Worm (Caenorhabditis elegans) whole organism, L4 larva: Measurements from ENCODE around the gene C50B8.5.

Experiments used
- F44E2.7 ChIP-seq: fragments of 200-800 bp; sonication (Bioruptor generic); IDR thresholded peaks from 2 replicates; pipeline ENCODE4 v2.1.2; 2022; ENCODE audit warnings: missing genetic modification characterization, missing compliant biosample characterization
- Y105C5A.15 ChIP-seq: fragments of 200-800 bp; sonication (Bioruptor generic); IDR thresholded peaks from 2 replicates; pipeline ENCODE4 v1.3.6; 2022; ENCODE audit warnings: missing genetic modification characterization, missing compliant biosample characterization
- ZK337.2 ChIP-seq: fragments of 200-800 bp; sonication (Bioruptor generic); IDR thresholded peaks from 2 replicates; pipeline ENCODE4 v1.3.6; 2022; ENCODE audit warnings: missing genetic modification reagents, missing genetic modification characterization, missing compliant biosample characterization
- aha-1 ChIP-seq: fragments of 150-350 bp; peaks from one replicate; lab custom pipeline; 2014; ENCODE audit warnings: missing biosample characterization, missing genetic modification characterization
- aly-2 ChIP-seq: sonication (generic microtip); optimal IDR thresholded peaks from 2 replicates; lab custom pipeline; 2018; ENCODE audit warnings: missing biosample characterization, missing genetic modification characterization
- ama-1 ChIP-seq: fragments of 150-350 bp; optimal IDR thresholded peaks from 2 replicates; lab custom pipeline; 2014; ENCODE audit warnings: inconsistent platforms, mixed read lengths
- arid-1 ChIP-seq: fragments of 200-800 bp; sonication (Bioruptor generic); conservative IDR thresholded peaks from 2 replicates; pipeline ENCODE4 v1.3.6; 2022; ENCODE audit warnings: missing genetic modification reagents, missing genetic modification characterization, missing compliant biosample characterization
- attf-4 ChIP-seq: sonication (generic microtip); optimal IDR thresholded peaks from 3 replicates; lab custom pipeline; 2017; ENCODE audit warnings: missing biosample characterization, missing genetic modification characterization
- ceh-20 ChIP-seq: fragments of 200-800 bp; sonication (Bioruptor generic); IDR thresholded peaks from 2 replicates; pipeline ENCODE4 v1.3.6; 2022; ENCODE audit warnings: missing genetic modification reagents, missing genetic modification characterization, missing compliant biosample characterization
- ceh-28 ChIP-seq: fragments of 150-350 bp; optimal IDR thresholded peaks from 2 replicates; lab custom pipeline; 2014; ENCODE audit warnings: missing biosample characterization, missing genetic modification reagents, missing genetic modification characterization
- ceh-44 ChIP-seq: fragments of 200-800 bp; sonication (Bioruptor generic); IDR thresholded peaks from 2 replicates; pipeline ENCODE4 v1.3.6; 2022; ENCODE audit warnings: missing genetic modification reagents, missing genetic modification characterization, missing compliant biosample characterization
- ceh-62 ChIP-seq: sonication (generic microtip); optimal IDR thresholded peaks from 2 replicates; lab custom pipeline; 2017; ENCODE audit warnings: missing biosample characterization, missing genetic modification characterization
- ces-1 ChIP-seq: fragments of 150-350 bp; sonication (generic microtip); optimal IDR thresholded peaks from 4 replicates; lab custom pipeline; 2014; ENCODE audit warnings: missing biosample characterization, missing genetic modification reagents, missing genetic modification characterization
- cey-2 ChIP-seq: sonication (generic microtip); optimal IDR thresholded peaks from 3 replicates; lab custom pipeline; 2017; ENCODE audit warnings: missing genetic modification characterization, mild to moderate bottlenecking, missing compliant biosample characterization, antibody characterized with exemption, borderline replicate concordance; ENCODE audit not compliant: insufficient read depth
- ctbp-1 ChIP-seq: fragments of 200-800 bp; sonication (Bioruptor generic); IDR thresholded peaks from 2 replicates; pipeline ENCODE4 v1.3.6; 2022; ENCODE audit warnings: missing genetic modification reagents, missing genetic modification characterization, missing compliant biosample characterization
- daf-12 ChIP-seq: fragments of 150-350 bp; optimal IDR thresholded peaks from 2 replicates; lab custom pipeline; 2014; ENCODE audit warnings: missing biosample characterization, missing genetic modification reagents, missing genetic modification characterization
- daf-16 ChIP-seq, 3 experiments: sonication (generic microtip); optimal IDR thresholded peaks; 2 replicates each; lab custom pipeline; 2016 to 2017; ENCODE audit warnings: missing genetic modification characterization in 3 of 3, missing genetic modification reagents in 3 of 3, mild to moderate bottlenecking in 2 of 3, missing compliant biosample characterization in 2 of 3, missing biosample characterization in 1 of 3, moderate library complexity in 1 of 3
- daf-19 ChIP-seq: fragments of 200-800 bp; sonication (Bioruptor generic); conservative IDR thresholded peaks from 2 replicates; pipeline ENCODE4 v1.3.6; 2022; ENCODE audit warnings: missing genetic modification characterization, missing compliant biosample characterization
- dmd-6 ChIP-seq: fragments of 200-800 bp; sonication (Bioruptor generic); IDR thresholded peaks from 2 replicates; pipeline ENCODE4 v1.3.6; 2022; ENCODE audit warnings: missing genetic modification reagents, missing genetic modification characterization, missing compliant biosample characterization
- dmd-9 ChIP-seq: fragments of 200-800 bp; sonication (Bioruptor generic); IDR thresholded peaks from 2 replicates; pipeline ENCODE4 v1.3.6; 2022; ENCODE audit warnings: missing genetic modification reagents, missing genetic modification characterization, missing compliant biosample characterization
- egl-27 ChIP-seq: sonication (generic microtip); optimal IDR thresholded peaks from 3 replicates; lab custom pipeline; 2017; ENCODE audit warnings: missing biosample characterization, missing genetic modification reagents, missing genetic modification characterization
- hif-1 ChIP-seq, 2 experiments: sonication (generic microtip); optimal IDR thresholded peaks; 2 replicates each; lab custom pipeline; 2016 to 2017; ENCODE audit warnings: missing compliant biosample characterization in 2 of 2, missing genetic modification characterization in 2 of 2, missing genetic modification reagents in 2 of 2, missing genotype in 2 of 2, mild to moderate bottlenecking in 1 of 2
- hlh-11 ChIP-seq: fragments of 200-800 bp; sonication (Bioruptor generic); optimal IDR thresholded peaks from 2 replicates; lab custom pipeline; 2018; ENCODE audit warnings: mild to moderate bottlenecking, missing genetic modification characterization, missing compliant biosample characterization
- hlh-30 ChIP-seq: sonication (generic microtip); optimal IDR thresholded peaks from 2 replicates; lab custom pipeline; 2017; ENCODE audit warnings: antibody characterized with exemption, mild to moderate bottlenecking, missing genetic modification characterization, missing compliant biosample characterization; ENCODE audit not compliant: insufficient read depth
- hmg-1.1 ChIP-seq: fragments of 200-800 bp; sonication (Bioruptor generic); IDR thresholded peaks from 2 replicates; pipeline ENCODE4 v1.3.6; 2022; ENCODE audit warnings: missing genetic modification reagents, missing genetic modification characterization, missing compliant biosample characterization
- lin-1 ChIP-seq: fragments of 200-800 bp; sonication (Bioruptor generic); IDR thresholded peaks from 2 replicates; pipeline ENCODE4 v1.3.6; 2022; ENCODE audit warnings: missing genetic modification reagents, missing genetic modification characterization, missing compliant biosample characterization
- lin-15B ChIP-seq: fragments of 150-350 bp; sonication (generic microtip); optimal IDR thresholded peaks from 3 replicates; lab custom pipeline; 2014; ENCODE audit warnings: missing biosample characterization, missing genetic modification characterization
- lin-38 ChIP-seq: fragments of 200-800 bp; sonication (Bioruptor generic); IDR thresholded peaks from 2 replicates; pipeline ENCODE4 v1.3.6; 2022; ENCODE audit warnings: missing genetic modification reagents, missing genetic modification characterization, missing compliant biosample characterization
- lin-39 ChIP-seq: fragments of 150-350 bp; optimal IDR thresholded peaks from 2 replicates; lab custom pipeline; 2014; ENCODE audit warnings: missing biosample characterization, missing genetic modification reagents, missing genetic modification characterization
- lir-3 ChIP-seq: sonication (generic microtip); optimal IDR thresholded peaks from 2 replicates; lab custom pipeline; 2016; ENCODE audit warnings: mild to moderate bottlenecking, missing genetic modification characterization, missing compliant biosample characterization
- madf-9 ChIP-seq: fragments of 200-800 bp; sonication (Bioruptor generic); conservative IDR thresholded peaks from 2 replicates; pipeline ENCODE4 v1.3.6; 2022; ENCODE audit warnings: missing genetic modification reagents, missing genetic modification characterization, missing compliant biosample characterization
- mdl-1 ChIP-seq, 2 experiments: fragments of 150-350 bp in 1 of 2; sonication (generic microtip) in 1 of 2; optimal IDR thresholded peaks; 2 replicates each; lab custom pipeline; 2014 to 2017; ENCODE audit warnings: missing biosample characterization in 2 of 2, missing genetic modification characterization in 2 of 2
- mep-1 ChIP-seq: fragments of 150-350 bp; sonication (generic microtip); optimal IDR thresholded peaks from 3 replicates; lab custom pipeline; 2014; ENCODE audit warnings: missing biosample characterization, missing genetic modification characterization
- mes-2 ChIP-seq: sonication (generic microtip); optimal IDR thresholded peaks from 2 replicates; lab custom pipeline; 2016; ENCODE audit warnings: missing genotype, mild to moderate bottlenecking, missing genetic modification characterization, missing compliant biosample characterization; ENCODE audit not compliant: poor library complexity, severe bottlenecking
- mxl-3 ChIP-seq: fragments of 200-800 bp; sonication (Bioruptor generic); optimal IDR thresholded peaks from 2 replicates; lab custom pipeline; 2018; ENCODE audit warnings: mild to moderate bottlenecking, missing genetic modification characterization, missing compliant biosample characterization
- nhr-11 ChIP-seq: fragments of 150-350 bp; optimal IDR thresholded peaks from 2 replicates; lab custom pipeline; 2014; ENCODE audit warnings: missing biosample characterization, missing genetic modification characterization
- nhr-28 ChIP-seq: fragments of 150-350 bp; optimal IDR thresholded peaks from 2 replicates; lab custom pipeline; 2014; ENCODE audit warnings: missing biosample characterization, missing genetic modification characterization
- nhr-48 ChIP-seq: sonication (generic microtip); optimal IDR thresholded peaks from 2 replicates; lab custom pipeline; 2016; ENCODE audit warnings: mild to moderate bottlenecking, missing genetic modification characterization, missing compliant biosample characterization
- nhr-76 ChIP-seq: fragments of 150-350 bp; optimal IDR thresholded peaks from 2 replicates; lab custom pipeline; 2014; ENCODE audit warnings: missing biosample characterization, missing genetic modification characterization
- pha-4 ChIP-seq, 2 experiments: fragments of 150-350 bp in 1 of 2; fragments of 200-800 bp in 1 of 2; sonication (Bioruptor generic) in 1 of 2; IDR thresholded peaks in 1 of 2; optimal IDR thresholded peaks in 1 of 2; 2 replicates each; pipeline versions ENCODE4 v1.3.6 to Lab custom; 2014 to 2022; ENCODE audit warnings: missing genetic modification characterization in 2 of 2, missing genetic modification reagents in 2 of 2, missing biosample characterization in 1 of 2, missing compliant biosample characterization in 1 of 2
- pqm-1 ChIP-seq: sonication (generic microtip); optimal IDR thresholded peaks from 2 replicates; lab custom pipeline; 2017; ENCODE audit warnings: missing biosample characterization, missing genetic modification characterization
- skn-1 ChIP-seq: fragments of 150-350 bp; optimal IDR thresholded peaks from 2 replicates; lab custom pipeline; 2014; ENCODE audit warnings: missing biosample characterization, missing genetic modification characterization
- snpc-1.2 ChIP-seq: fragments of 200-800 bp; sonication (Bioruptor generic); IDR thresholded peaks from 2 replicates; pipeline ENCODE4 v1.3.6; 2022; ENCODE audit warnings: missing genetic modification reagents, missing genetic modification characterization, missing compliant biosample characterization
- tra-1 ChIP-seq: fragments of 200-800 bp; sonication (Bioruptor generic); IDR thresholded peaks from 2 replicates; pipeline ENCODE4 v1.3.6; 2022; ENCODE audit warnings: missing genetic modification reagents, missing genetic modification characterization, missing compliant biosample characterization
- unc-62 ChIP-seq, 3 experiments: fragments of 150-350 bp in 1 of 3; sonication (generic microtip); optimal IDR thresholded peaks in 2 of 3; peaks in 1 of 3; 1 replicate in 1 of 3; 2 replicates in 2 of 3; lab custom pipeline; 2014 to 2017; ENCODE audit warnings: missing biosample characterization in 3 of 3, missing genetic modification characterization in 3 of 3, missing genetic modification reagents in 3 of 3, missing genotype in 1 of 3
- zag-1 ChIP-seq: fragments of 150-350 bp; optimal IDR thresholded peaks from 2 replicates; lab custom pipeline; 2014; ENCODE audit warnings: missing biosample characterization, missing genetic modification characterization
- zfp-2 ChIP-seq: sonication (generic microtip); optimal IDR thresholded peaks from 2 replicates; lab custom pipeline; 2016; ENCODE audit warnings: mild to moderate bottlenecking, missing genetic modification characterization, missing compliant biosample characterization
- ztf-7 ChIP-seq: fragments of 150-350 bp; optimal IDR thresholded peaks from 2 replicates; lab custom pipeline; 2014; ENCODE audit warnings: missing biosample characterization, missing genetic modification characterization

The C50B8.5 gene

ce11 chrV:13606651-13607242, 26.0 kb downstream of the C50B8.5 start, which contains the start of gene fmo-4:
Gene fmo-4 (minus strand): TSS chrV:13606701.
- TF ChIP-seq dmd-6 (no peak), lir-3 (tag; lab: Kevin White, UChicago) (no peak), zfp-2 (tag; lab: Kevin White, UChicago) (no peak), arid-1 (GFP tag; lab: Robert Waterston, UW) (no peak), snpc-1.2 (GFP tag; lab: Robert Waterston, UW) (no peak), skn-1 (tag; lab: Kevin White, UChicago) (no peak), egl-27 (tag; lab: Kevin White, UChicago) (no peak), ces-1 (GFP tag; lab: Kevin White, UChicago) (no peak), madf-9 (GFP tag; lab: Robert Waterston, UW) (no peak), ceh-28 (tag; lab: Kevin White, UChicago) (no peak), lin-38 (GFP tag; lab: Robert Waterston, UW) (no peak), F44E2.7 (GFP tag; lab: Robert Waterston, UW) (no peak), hif-1 (tag; optimal IDR thresholded peaks at IDR 0.05; lab: Kevin White, UChicago) (peak in 1 of 2 experiments; percentile 22), ceh-20 (GFP tag; lab: Robert Waterston, UW) (no peak), hmg-1.1 (no peak), cey-2 (no peak), lin-15B (tag; lab: Kevin White, UChicago) (no peak), aha-1 (tag; lab: Kevin White, UChicago) (peak; percentile 44), nhr-28 (tag; lab: Kevin White, UChicago) (peak; percentile 12), mxl-3 (peak; percentile 9), daf-19 (GFP tag; lab: Robert Waterston, UW) (no peak), daf-12 (tag; lab: Kevin White, UChicago) (no peak), lin-39 (no peak), ztf-7 (tag; lab: Kevin White, UChicago) (no peak), attf-4 (tag; lab: Kevin White, UChicago) (no peak), mep-1 (tag; lab: Kevin White, UChicago) (no peak), mes-2 (tag; lab: Kevin White, UChicago) (no peak), nhr-11 (tag; lab: Kevin White, UChicago) (no peak), ZK337.2 (GFP tag; lab: Robert Waterston, UW) (no peak), zag-1 (tag; lab: Kevin White, UChicago) (no peak), pha-4 (GFP tag; IDR thresholded peaks at IDR 0.05; lab: Robert Waterston, UW) (no peak), pha-4 (tag; optimal IDR thresholded peaks at IDR 0.05; lab: Kevin White, UChicago) (no peak), lin-1 (GFP tag; lab: Robert Waterston, UW) (no peak), ceh-62 (tag; lab: Kevin White, UChicago) (no peak), ama-1 (lab: Kevin White, UChicago) (no peak), Y105C5A.15 (GFP tag; lab: Robert Waterston, UW) (no peak), ceh-44 (no peak), nhr-48 (tag; lab: Kevin White, UChicago) (peak; percentile 77), dmd-9 (GFP tag; lab: Robert Waterston, UW) (no peak), nhr-76 (no peak), aly-2 (no peak), mdl-1 (tag; optimal IDR thresholded peaks at IDR 0.05; lab: Kevin White, UChicago) (peak in 1 of 2 experiments; percentile 54), pqm-1 (tag; lab: Kevin White, UChicago) (no peak), tra-1 (GFP tag; lab: Robert Waterston, UW) (no peak), ctbp-1 (GFP tag; lab: Robert Waterston, UW) (no peak), hlh-30 (no peak), daf-16 (GFP tag; optimal IDR thresholded peaks at IDR 0.05; lab: Kevin White, UChicago) (no peak), daf-16 (tag; optimal IDR thresholded peaks at IDR 0.05; lab: Kevin White, UChicago) (no peak), hlh-11 (peak; percentile 79), unc-62 (GFP tag; optimal IDR thresholded peaks at IDR 0.05 in 1 of 2; lab: Kevin White, UChicago) (peak in 1 of 2 experiments; percentile 58), unc-62 (tag; optimal IDR thresholded peaks at IDR 0.05; lab: Kevin White, UChicago) (no peak)
